Worm (Caenorhabditis elegans) whole organism, L3 larva: ENCODE measurements around the gene klp-12.

Experiments
- ceh-82 ChIP-seq: fragments of 150-350 bp; optimal IDR thresholded peaks from 2 replicates; lab custom pipeline; 2014; ENCODE audit warnings: missing biosample characterization, missing genetic modification characterization
- fos-1 ChIP-seq: fragments of 150-350 bp; optimal IDR thresholded peaks from 2 replicates; lab custom pipeline; 2014; ENCODE audit warnings: missing biosample characterization, missing genetic modification characterization
- lin-39 ChIP-seq: fragments of 150-350 bp; optimal IDR thresholded peaks from 2 replicates; lab custom pipeline; 2018; ENCODE audit warnings: missing biosample characterization, missing genetic modification reagents, missing genetic modification characterization
- nhr-77 ChIP-seq: fragments of 150-350 bp; optimal IDR thresholded peaks from 2 replicates; lab custom pipeline; 2014; ENCODE audit warnings: missing biosample characterization, missing genetic modification characterization
- skn-1 ChIP-seq: fragments of 150-350 bp; optimal IDR thresholded peaks from 2 replicates; lab custom pipeline; 2014; ENCODE audit warnings: missing biosample characterization, missing genetic modification characterization
- tbx-2 ChIP-seq: sonication (generic microtip); optimal IDR thresholded peaks from 2 replicates; lab custom pipeline; 2016; ENCODE audit warnings: mild to moderate bottlenecking, missing genetic modification characterization, missing compliant biosample characterization
- unc-62 ChIP-seq: fragments of 150-350 bp; sonication (generic microtip); optimal IDR thresholded peaks from 4 replicates; lab custom pipeline; 2014; ENCODE audit warnings: missing biosample characterization, missing genetic modification reagents, missing genetic modification characterization

DNA sequence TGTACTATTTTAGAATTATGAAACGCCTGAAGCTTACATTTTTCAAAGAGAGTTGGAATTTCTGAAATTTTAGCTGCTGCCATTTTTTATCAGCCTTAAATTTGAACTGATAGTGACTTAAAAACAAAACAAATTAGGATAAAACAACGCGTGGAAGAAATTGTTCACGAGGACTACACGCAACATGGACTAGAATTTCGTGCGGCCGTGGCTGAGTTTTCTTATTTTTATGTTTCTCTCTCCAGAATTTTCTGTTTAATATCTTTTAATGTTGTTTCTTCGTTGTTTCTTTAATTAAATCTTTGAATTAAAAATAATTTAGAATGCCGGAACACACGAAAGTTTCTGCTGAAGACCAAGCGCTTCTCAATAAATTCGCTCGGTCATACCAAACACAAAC, 44.8 kb downstream of the klp-12 start, which contains the start of the genes B0035.3, B0035.22 and pfd-4:
- no peak for TF ChIP-seq ceh-82 (tag; lab: Kevin White, UChicago)
- no peak for TF ChIP-seq fos-1 (tag; lab: Kevin White, UChicago)
- no peak for TF ChIP-seq lin-39
- no peak for TF ChIP-seq nhr-77 (tag; lab: Kevin White, UChicago)
- TF ChIP-seq tbx-2 (tag; lab: Kevin White, UChicago): no peak
- no peak for TF ChIP-seq skn-1 (tag; lab: Kevin White, UChicago)
- TF ChIP-seq unc-62: no peak
